1 fruit fly cellular context compared by ENCODE assay signal in the genomic region with DNA sequence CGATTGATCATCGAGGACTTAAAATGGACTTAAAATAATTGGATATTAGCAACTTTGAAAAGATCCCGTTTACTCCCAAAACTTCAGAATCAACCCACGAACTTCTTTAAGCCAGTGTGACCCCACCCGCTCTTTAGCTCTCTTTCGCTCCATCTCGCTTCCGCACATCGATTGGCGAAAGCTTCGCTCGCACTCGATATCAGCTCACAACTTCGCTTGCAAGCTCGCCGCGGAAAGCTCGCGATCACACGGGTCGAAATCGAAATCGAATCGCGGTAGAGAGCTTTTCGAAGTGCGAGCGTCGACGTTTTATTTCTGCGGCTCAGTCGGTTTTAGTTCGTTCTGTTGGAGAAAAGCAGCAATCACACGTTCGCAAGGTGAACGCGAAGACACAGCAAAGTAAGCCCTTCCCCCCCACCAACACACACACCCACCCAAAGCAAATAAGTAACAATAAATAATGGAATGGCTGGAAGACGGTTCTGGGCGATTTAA.
TF ChIP-seq lines count a peak whose summit lies in the region.

A gene (plus strand): TSS at position 278 of the 495 bp plus-strand sequence.

TF ChIP-seq in whole organism, embryonic, 481 proteins besides CTCF, POLR2A, EP300 and RAD21 (continued from another document and continues in another):
- TF ChIP-seq CG13123 (GFP tag; optimal IDR thresholded peaks at IDR 0.05; lab: Kevin White, UChicago): peak; percentile 35
- TF ChIP-seq CG15011 (GFP tag; optimal IDR thresholded peaks at IDR 0.05; lab: Kevin White, UChicago): no peak
- peak; percentile 64 for TF ChIP-seq MBD-R2 (GFP tag; IDR thresholded peaks at IDR 0.05; lab: Robert Waterston, UW)
- TF ChIP-seq CG7745 (tag; optimal IDR thresholded peaks at IDR 0.05; lab: Kevin White, UChicago): no peak
- no peak for TF ChIP-seq Kr (GFP tag; optimal IDR thresholded peaks at IDR 0.05; lab: Kevin White, UChicago)
- no peak for TF ChIP-seq sd (tag; optimal IDR thresholded peaks at IDR 0.05; lab: Kevin White, UChicago)
- peak; percentile 60 for TF ChIP-seq CG18619 (GFP tag; optimal IDR thresholded peaks at IDR 0.05; lab: Kevin White, UChicago)
- no peak for TF ChIP-seq CG18764 (GFP tag; optimal IDR thresholded peaks at IDR 0.05; lab: Kevin White, UChicago)
- TF ChIP-seq CG9797 (GFP tag; optimal IDR thresholded peaks at IDR 0.05; lab: Kevin White, UChicago): no peak
- no peak for TF ChIP-seq zf30C (GFP tag; optimal IDR thresholded peaks at IDR 0.05; lab: Kevin White, UChicago)
- TF ChIP-seq Dp (GFP tag; optimal IDR thresholded peaks at IDR 0.05; lab: Kevin White, UChicago): peak; percentile 33
- TF ChIP-seq Dad (GFP tag; optimal IDR thresholded peaks at IDR 0.05; lab: Kevin White, UChicago): no peak
- peak; percentile 60 for TF ChIP-seq Adf1 (GFP tag; IDR thresholded peaks at IDR 0.05; lab: Robert Waterston, UW)
- no peak for TF ChIP-seq wor (GFP tag; IDR thresholded peaks at IDR 0.05; lab: Robert Waterston, UW)
- peak; percentile 29 for TF ChIP-seq CG12155 (GFP tag; optimal IDR thresholded peaks at IDR 0.05; lab: Kevin White, UChicago)
- TF ChIP-seq CG4730 (GFP tag; IDR thresholded peaks at IDR 0.05; lab: Robert Waterston, UW): no peak
- peak; percentile 40; the same call in 1 of the 2 replicates for TF ChIP-seq ranshi (GFP tag; IDR thresholded peaks at IDR 0.05; lab: Robert Waterston, UW)
- no peak for TF ChIP-seq CG4424 (GFP tag; optimal IDR thresholded peaks at IDR 0.05; lab: Kevin White, UChicago)
- TF ChIP-seq az2 (GFP tag; optimal IDR thresholded peaks at IDR 0.05; lab: Kevin White, UChicago): peak; percentile 36
- peak; percentile 45 for TF ChIP-seq ewg (GFP tag; optimal IDR thresholded peaks at IDR 0.05; lab: Kevin White, UChicago)
- 0 out of 3 replicates have a peak, but pooled peaks have one; percentile 32 for TF ChIP-seq Opbp (GFP tag; IDR thresholded peaks at IDR 0.05; lab: Robert Waterston, UW; ENCODE audit: partially characterized antibody)
- TF ChIP-seq lab (GFP tag; optimal IDR thresholded peaks at IDR 0.05; lab: Kevin White, UChicago): peak; percentile 67
- no peak for TF ChIP-seq CG1792 (GFP tag; optimal IDR thresholded peaks at IDR 0.05; lab: Kevin White, UChicago)
- peak; percentile 67 for TF ChIP-seq Lhr (GFP tag; optimal IDR thresholded peaks at IDR 0.05; lab: Kevin White, UChicago)
- no peak for TF ChIP-seq CG12104 (GFP tag; optimal IDR thresholded peaks at IDR 0.05; lab: Kevin White, UChicago)
- peak; percentile 45 for TF ChIP-seq pum (GFP tag; optimal IDR thresholded peaks at IDR 0.05; lab: Kevin White, UChicago)
- no peak for TF ChIP-seq Spps (tag; optimal IDR thresholded peaks at IDR 0.05; lab: Kevin White, UChicago)
- no peak for TF ChIP-seq corto (GFP tag; optimal IDR thresholded peaks at IDR 0.05; lab: Kevin White, UChicago)
- no peak for TF ChIP-seq Sry-β (GFP tag; optimal IDR thresholded peaks at IDR 0.05; lab: Kevin White, UChicago)
- peak; percentile 61 for TF ChIP-seq Antp (GFP tag; optimal IDR thresholded peaks at IDR 0.05; lab: Kevin White, UChicago)
- TF ChIP-seq vnd (GFP tag; IDR thresholded peaks at IDR 0.05; lab: Robert Waterston, UW; ENCODE audit: partially characterized antibody): peak; percentile 62
- TF ChIP-seq CG12942 (GFP tag; optimal IDR thresholded peaks at IDR 0.05; lab: Kevin White, UChicago): no peak
- TF ChIP-seq HHEX (GFP tag; optimal IDR thresholded peaks at IDR 0.05; lab: Kevin White, UChicago): no peak
- 0 out of 2 replicates have a peak, but pooled peaks have one; percentile 22 for TF ChIP-seq stc (GFP tag; IDR thresholded peaks at IDR 0.05; lab: Robert Waterston, UW)
- peak; percentile 88 for TF ChIP-seq row (GFP tag; IDR thresholded peaks at IDR 0.05; lab: Robert Waterston, UW)
- no peak for TF ChIP-seq toy (GFP tag; IDR thresholded peaks at IDR 0.05; lab: Robert Waterston, UW)
- no peak for TF ChIP-seq Lpt (GFP tag; optimal IDR thresholded peaks at IDR 0.05; lab: Kevin White, UChicago)
- TF ChIP-seq Sox100B (GFP tag; optimal IDR thresholded peaks at IDR 0.05; lab: Kevin White, UChicago): no peak
- no peak for TF ChIP-seq CG4820 (GFP tag; optimal IDR thresholded peaks at IDR 0.05; lab: Kevin White, UChicago)
- no peak for TF ChIP-seq CG16815 (GFP tag; optimal IDR thresholded peaks at IDR 0.05; lab: Kevin White, UChicago)
- TF ChIP-seq H15 (GFP tag; IDR thresholded peaks at IDR 0.05; lab: Robert Waterston, UW): no peak
- TF ChIP-seq oc (tag; optimal IDR thresholded peaks at IDR 0.05; lab: Kevin White, UChicago): peak; percentile 45
- peak; percentile 23 for TF ChIP-seq lbe (GFP tag; optimal IDR thresholded peaks at IDR 0.05; lab: Kevin White, UChicago)
- TF ChIP-seq CG18262 (tag; optimal IDR thresholded peaks at IDR 0.05; lab: Kevin White, UChicago): no peak
- peak; percentile 72 for TF ChIP-seq CG9817 (tag; optimal IDR thresholded peaks at IDR 0.05; lab: Kevin White, UChicago)
- no peak for TF ChIP-seq Dfd (GFP tag; optimal IDR thresholded peaks at IDR 0.05; lab: Kevin White, UChicago)
- TF ChIP-seq Sry-δ (GFP tag; optimal IDR thresholded peaks at IDR 0.05; lab: Kevin White, UChicago): peak; percentile 31
- TF ChIP-seq Dek (tag; optimal IDR thresholded peaks at IDR 0.05; lab: Kevin White, UChicago): peak; percentile 56
- peak; percentile 28 for TF ChIP-seq Sox102F (GFP tag; optimal IDR thresholded peaks at IDR 0.05; lab: Kevin White, UChicago)
- no peak for TF ChIP-seq gsb (GFP tag; IDR thresholded peaks at IDR 0.05; lab: Robert Waterston, UW)
- TF ChIP-seq CG15073 (GFP tag; optimal IDR thresholded peaks at IDR 0.05; lab: Kevin White, UChicago): no peak
- no peak for TF ChIP-seq fru (optimal IDR thresholded peaks at IDR 0.05; lab: Kevin White, UChicago)
- TF ChIP-seq Neu2 (GFP tag; optimal IDR thresholded peaks at IDR 0.05; lab: Kevin White, UChicago; ENCODE audit: borderline replicate concordance): no peak
- TF ChIP-seq CG13775 (GFP tag; optimal IDR thresholded peaks at IDR 0.05; lab: Kevin White, UChicago): peak; percentile 44
- peak; percentile 77 for TF ChIP-seq tna (GFP tag; IDR thresholded peaks at IDR 0.05; lab: Robert Waterston, UW; ENCODE audit: partially characterized antibody)
- TF ChIP-seq Bgb (GFP tag; IDR thresholded peaks at IDR 0.05; lab: Robert Waterston, UW; ENCODE audit: partially characterized antibody): peak; percentile 77
- TF ChIP-seq B-H2 (GFP tag; optimal IDR thresholded peaks at IDR 0.05; lab: Kevin White, UChicago): peak; percentile 92
- no peak for TF ChIP-seq CG4854 (GFP tag; optimal IDR thresholded peaks at IDR 0.05; lab: Kevin White, UChicago)
- TF ChIP-seq CrebB (tag; optimal IDR thresholded peaks at IDR 0.05; lab: Kevin White, UChicago): peak; percentile 81
- no peak for TF ChIP-seq hbn (GFP tag; IDR thresholded peaks at IDR 0.05; lab: Robert Waterston, UW; ENCODE audit: partially characterized antibody)
- TF ChIP-seq B-H1 (GFP tag; IDR thresholded peaks at IDR 0.05; lab: Robert Waterston, UW): no peak
- peak; percentile 52 for TF ChIP-seq Xbp1 (GFP tag; optimal IDR thresholded peaks at IDR 0.05; lab: Kevin White, UChicago)
- peak; percentile 61 for TF ChIP-seq caup (GFP tag; optimal IDR thresholded peaks at IDR 0.05; lab: Kevin White, UChicago; ENCODE audit: severe bottlenecking)
- peak; percentile 89 for TF ChIP-seq pzg (GFP tag; optimal IDR thresholded peaks at IDR 0.05; lab: Kevin White, UChicago)
- TF ChIP-seq Oli (tag; optimal IDR thresholded peaks at IDR 0.05; lab: Kevin White, UChicago): peak; percentile 36
- TF ChIP-seq Usf (GFP tag; optimal IDR thresholded peaks at IDR 0.05; lab: Kevin White, UChicago): no peak
- TF ChIP-seq ara (GFP tag; IDR thresholded peaks at IDR 0.05; lab: Robert Waterston, UW): no peak
- TF ChIP-seq CG8281 (tag; optimal IDR thresholded peaks at IDR 0.05; lab: Kevin White, UChicago): no peak
- TF ChIP-seq shn (GFP tag; optimal IDR thresholded peaks at IDR 0.05; lab: Kevin White, UChicago): peak; percentile 53
- TF ChIP-seq CG14710 (tag; optimal IDR thresholded peaks at IDR 0.05; lab: Kevin White, UChicago): peak; percentile 99
- no peak; the same call in 1 of the 2 replicates for TF ChIP-seq Awh (GFP tag; IDR thresholded peaks at IDR 0.05; lab: Robert Waterston, UW)
- TF ChIP-seq mirr (GFP tag; optimal IDR thresholded peaks at IDR 0.05; lab: Kevin White, UChicago): peak; percentile 52
- peak; percentile 20 for TF ChIP-seq ems (GFP tag; optimal IDR thresholded peaks at IDR 0.05; lab: Kevin White, UChicago)
- peak; percentile 45 for TF ChIP-seq Myb (GFP tag; optimal IDR thresholded peaks at IDR 0.05; lab: Kevin White, UChicago)
- TF ChIP-seq gfzf (GFP tag; optimal IDR thresholded peaks at IDR 0.05; lab: Kevin White, UChicago): peak; percentile 50
- peak; percentile 51 for TF ChIP-seq CG8944 (GFP tag; optimal IDR thresholded peaks at IDR 0.05; lab: Kevin White, UChicago)
- TF ChIP-seq CG30431 (GFP tag; optimal IDR thresholded peaks at IDR 0.05; lab: Kevin White, UChicago): no peak
- no peak for TF ChIP-seq CG8765 (GFP tag; IDR thresholded peaks at IDR 0.05; lab: Robert Waterston, UW)
- TF ChIP-seq CG34376 (GFP tag; optimal IDR thresholded peaks at IDR 0.05; lab: Kevin White, UChicago): peak; percentile 12
- peak; percentile 15 for TF ChIP-seq CG13894 (tag; optimal IDR thresholded peaks at IDR 0.05; lab: Kevin White, UChicago)
- TF ChIP-seq Dref (GFP tag; IDR thresholded peaks at IDR 0.05; lab: Robert Waterston, UW): peak; percentile 86
- no peak for TF ChIP-seq CG10979 (tag; optimal IDR thresholded peaks at IDR 0.05; lab: Kevin White, UChicago)
- TF ChIP-seq CG14667 (GFP tag; IDR thresholded peaks at IDR 0.05; lab: Robert Waterston, UW): no peak
- TF ChIP-seq Hr78 (GFP tag; optimal IDR thresholded peaks at IDR 0.05; lab: Kevin White, UChicago): no peak
- TF ChIP-seq amos (GFP tag; IDR thresholded peaks at IDR 0.05; lab: Robert Waterston, UW; ENCODE audit: partially characterized antibody): peak; percentile 54; the same call in 1 of the 2 replicates
- peak; percentile 47; the same call in 1 of the 3 replicates for TF ChIP-seq ken (GFP tag; IDR thresholded peaks at IDR 0.05; lab: Robert Waterston, UW)
- peak; percentile 59 for TF ChIP-seq CHES-1-like (GFP tag; optimal IDR thresholded peaks at IDR 0.05; lab: Kevin White, UChicago)
- TF ChIP-seq yki (optimal IDR thresholded peaks at IDR 0.05; lab: Kevin White, UChicago): no peak
- peak; percentile 29 for TF ChIP-seq ind (GFP tag; optimal IDR thresholded peaks at IDR 0.05; lab: Kevin White, UChicago)
- no peak for TF ChIP-seq CG6689 (GFP tag; IDR thresholded peaks at IDR 0.05; lab: Robert Waterston, UW)
- TF ChIP-seq Elba2 (GFP tag; optimal IDR thresholded peaks at IDR 0.05; lab: Kevin White, UChicago): no peak
- peak; percentile 19 for TF ChIP-seq pfk (GFP tag; optimal IDR thresholded peaks at IDR 0.05; lab: Kevin White, UChicago)
- peak; percentile 63 for TF ChIP-seq wek (GFP tag; optimal IDR thresholded peaks at IDR 0.05; lab: Kevin White, UChicago)
- no peak for TF ChIP-seq Hr3 (GFP tag; optimal IDR thresholded peaks at IDR 0.05; lab: Kevin White, UChicago)
- TF ChIP-seq HLH54F (GFP tag; optimal IDR thresholded peaks at IDR 0.05; lab: Kevin White, UChicago): peak; percentile 3
- TF ChIP-seq CG11560 (tag; IDR thresholded peaks at IDR 0.05; lab: Robert Waterston, UW): peak; percentile 95
- no peak for TF ChIP-seq cg (GFP tag; optimal IDR thresholded peaks at IDR 0.05; lab: Kevin White, UChicago)
- TF ChIP-seq CG32532 (GFP tag; IDR thresholded peaks at IDR 0.05; lab: Robert Waterston, UW): no peak; the same call in 1 of the 2 replicates
- no peak for TF ChIP-seq CG3726 (GFP tag; IDR thresholded peaks at IDR 0.05; lab: Robert Waterston, UW)
- TF ChIP-seq CG2120 (GFP tag; optimal IDR thresholded peaks at IDR 0.05; lab: Kevin White, UChicago): peak; percentile 67
- TF ChIP-seq Blimp-1 (GFP tag; optimal IDR thresholded peaks at IDR 0.05; lab: Kevin White, UChicago): no peak
- no peak for TF ChIP-seq Lim3 (GFP tag; IDR thresholded peaks at IDR 0.05; lab: Robert Waterston, UW)
- peak; percentile 76; the same call in 2 of the 3 replicates for TF ChIP-seq CG6791 (GFP tag; IDR thresholded peaks at IDR 0.05; lab: Robert Waterston, UW; ENCODE audit: partially characterized antibody)
- TF ChIP-seq CG4404 (GFP tag; IDR thresholded peaks at IDR 0.05; lab: Robert Waterston, UW): no peak
- no peak for TF ChIP-seq CG6813 (GFP tag; optimal IDR thresholded peaks at IDR 0.05; lab: Kevin White, UChicago)
- no peak for TF ChIP-seq Ravus (GFP tag; IDR thresholded peaks at IDR 0.05; lab: Robert Waterston, UW)
- TF ChIP-seq chinmo (GFP tag; IDR thresholded peaks at IDR 0.05; lab: Robert Waterston, UW; ENCODE audit: partially characterized antibody): no peak
- peak; percentile 55; the same call in 1 of the 2 replicates for TF ChIP-seq wdn (GFP tag; IDR thresholded peaks at IDR 0.05; lab: Robert Waterston, UW)
- TF ChIP-seq CG17359 (tag; optimal IDR thresholded peaks at IDR 0.05; lab: Kevin White, UChicago): peak; percentile 11
- TF ChIP-seq bcd (GFP tag; optimal IDR thresholded peaks at IDR 0.05; lab: Kevin White, UChicago): no peak
- TF ChIP-seq ato (GFP tag; IDR thresholded peaks at IDR 0.05; lab: Robert Waterston, UW; ENCODE audit: partially characterized antibody): peak; percentile 35; the same call in 1 of the 2 replicates
- TF ChIP-seq ac (GFP tag; optimal IDR thresholded peaks at IDR 0.05; lab: Kevin White, UChicago): no peak
- TF ChIP-seq CG2889 (GFP tag; IDR thresholded peaks at IDR 0.05; lab: Robert Waterston, UW): no peak
- no peak for TF ChIP-seq en (GFP tag; optimal IDR thresholded peaks at IDR 0.05; lab: Kevin White, UChicago)
- TF ChIP-seq sens (GFP tag; lab: Kevin White, UChicago): peak; percentile 79
- TF ChIP-seq H2.0 (GFP tag; IDR thresholded peaks at IDR 0.05; lab: Robert Waterston, UW): peak; percentile 56
- no peak for TF ChIP-seq CG30020 (tag; optimal IDR thresholded peaks at IDR 0.05; lab: Kevin White, UChicago)
- TF ChIP-seq ftz-f1 (GFP tag; optimal IDR thresholded peaks at IDR 0.05; lab: Kevin White, UChicago): peak; percentile 4
- TF ChIP-seq Ada2b (GFP tag; IDR thresholded peaks at IDR 0.05; lab: Robert Waterston, UW): no peak; the same call in 1 of the 2 replicates
- no peak for TF ChIP-seq CG7839 (tag; optimal IDR thresholded peaks at IDR 0.05; lab: Kevin White, UChicago)
- TF ChIP-seq Gsc (GFP tag; IDR thresholded peaks at IDR 0.05; lab: Robert Waterston, UW): no peak
- peak; percentile 92 for TF ChIP-seq ci (GFP tag; IDR thresholded peaks at IDR 0.05; lab: Robert Waterston, UW)
- TF ChIP-seq esg (GFP tag; conservative IDR thresholded peaks at IDR 0.05; lab: Robert Waterston, UW): no peak
- no peak for TF ChIP-seq twi (tag; optimal IDR thresholded peaks at IDR 0.05; lab: Kevin White, UChicago)
- TF ChIP-seq crc (GFP tag; optimal IDR thresholded peaks at IDR 0.05; lab: Kevin White, UChicago): peak; percentile 23
- TF ChIP-seq bsh (GFP tag; optimal IDR thresholded peaks at IDR 0.05; lab: Kevin White, UChicago): peak; percentile 39 to 42
